Worm (Caenorhabditis elegans): ENCODE results near the gene R13A5.10.

R13A5.10 gene

DNA sequence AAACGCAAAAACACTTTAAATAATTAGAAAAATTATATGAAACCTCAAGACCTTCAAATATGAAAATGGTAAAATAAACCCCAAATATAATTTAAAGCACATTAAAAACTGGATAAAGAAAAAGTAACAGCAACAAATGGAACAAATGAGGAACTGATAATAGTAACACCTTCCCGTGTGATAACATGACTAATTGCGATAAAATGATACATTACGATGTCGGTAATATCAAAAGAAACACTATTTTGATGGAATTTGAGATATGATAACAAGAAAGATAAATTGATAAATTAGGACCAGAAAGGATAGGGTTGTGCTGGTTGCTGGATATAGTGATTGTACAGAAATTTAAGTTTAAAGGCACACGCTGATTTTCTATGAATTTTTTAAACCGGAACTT is 40.7 kb downstream of the R13A5.10 start:
- TF ChIP-seq elt-3 (tag; optimal IDR thresholded peaks at IDR 0.05) (no peak), skn-1 (tag; optimal IDR thresholded peaks at IDR 0.05) (no peak), unc-55 (GFP tag; optimal IDR thresholded peaks at IDR 0.05) (no peak), zag-1 (tag; optimal IDR thresholded peaks at IDR 0.05) (no peak), ama-1 (optimal IDR thresholded peaks at IDR 0.05) (no peak)

DNA sequence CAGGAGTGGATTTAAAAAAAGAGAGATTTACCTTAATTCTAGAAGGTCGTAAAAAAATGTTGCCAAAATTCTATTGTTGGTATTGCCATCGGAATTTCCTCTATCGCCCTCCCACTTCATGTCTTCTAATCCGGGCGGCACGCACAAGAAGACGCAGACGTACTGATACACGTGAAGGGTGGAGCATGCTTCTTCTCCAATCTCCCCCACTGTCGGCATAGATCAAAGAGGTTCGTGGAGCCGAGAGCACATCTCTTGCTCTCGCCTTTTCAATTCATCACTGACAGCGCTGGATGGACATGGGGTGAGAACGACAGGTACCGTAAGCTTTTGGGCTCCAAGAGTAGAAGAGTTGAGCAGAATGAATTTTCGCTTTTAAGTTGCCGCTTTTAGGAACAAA is 46.2 kb downstream of the R13A5.10 start, which contains the start of gene lin-39:
TSS of gene lin-39 (minus strand) at position 74 of the 400 bp plus-strand sequence.
- no peak for TF ChIP-seq nhr-77 (tag; optimal IDR thresholded peaks at IDR 0.05)
- TF ChIP-seq ztf-1 (GFP tag; conservative IDR thresholded peaks at IDR 0.05), result no peak
- TF ChIP-seq nhr-129 (tag; optimal IDR thresholded peaks at IDR 0.05), result peak; percentile 5
- TF ChIP-seq skn-1 (tag; optimal IDR thresholded peaks at IDR 0.05), result no peak
- TF ChIP-seq blmp-1 (tag; optimal IDR thresholded peaks at IDR 0.05; ENCODE audit: insufficient read depth), result no peak
- TF ChIP-seq mdl-1 (tag; optimal IDR thresholded peaks at IDR 0.05), result peak in 1 of 2 experiments; percentile 56
- TF ChIP-seq ceh-16 (tag; optimal IDR thresholded peaks at IDR 0.05), result no peak
- TF ChIP-seq unc-55 (GFP tag; optimal IDR thresholded peaks at IDR 0.05), result peak; percentile 35
- TF ChIP-seq ZK546.5 (tag; optimal IDR thresholded peaks at IDR 0.05), result no peak
- TF ChIP-seq lin-13 (GFP tag; optimal IDR thresholded peaks at IDR 0.05), result no peak
- TF ChIP-seq lsy-2 (tag; optimal IDR thresholded peaks at IDR 0.05), result peak in 1 of 2 experiments; percentile 38
- no peak for TF ChIP-seq elt-3 (tag; optimal IDR thresholded peaks at IDR 0.05)
- TF ChIP-seq alr-1 (tag; optimal IDR thresholded peaks at IDR 0.05), result no peak
- TF ChIP-seq nhr-25 (tag; optimal IDR thresholded peaks at IDR 0.05), result no peak
- no peak for TF ChIP-seq gmeb-1 (tag; optimal IDR thresholded peaks at IDR 0.05)
- TF ChIP-seq mab-5 (tag; optimal IDR thresholded peaks at IDR 0.05), result peak; percentile 36
- no peak for TF ChIP-seq nhr-12 (tag; optimal IDR thresholded peaks at IDR 0.05)

DNA sequence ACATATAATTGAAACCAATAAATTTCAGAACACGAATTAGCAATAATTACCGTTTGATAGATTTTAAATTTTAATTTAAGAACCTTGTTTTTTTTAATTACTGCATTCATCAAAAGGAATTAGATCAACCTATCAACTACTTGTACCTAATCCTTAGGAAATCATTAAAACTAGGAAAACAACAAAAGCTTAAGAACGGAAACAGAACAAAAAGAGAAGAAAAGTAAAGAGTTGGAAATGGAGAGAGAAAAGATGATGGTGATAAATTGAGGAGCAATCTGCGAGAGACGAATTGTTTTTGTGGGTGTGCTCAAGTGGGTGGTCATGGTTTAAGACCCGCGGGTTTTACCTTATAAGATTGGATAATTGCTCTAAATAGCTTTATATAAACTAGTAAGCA is 47.4 kb downstream of the R13A5.10 start:
- no peak for TF ChIP-seq ztf-4 (tag; optimal IDR thresholded peaks at IDR 0.05)
- no peak for TF ChIP-seq ceh-16 (tag; optimal IDR thresholded peaks at IDR 0.05)
- no peak for TF ChIP-seq nhr-77 (tag; optimal IDR thresholded peaks at IDR 0.05)
- TF ChIP-seq C34F6.9 (tag; optimal IDR thresholded peaks at IDR 0.05), result no peak
- peak; percentile 55 for TF ChIP-seq unc-55 (GFP tag; optimal IDR thresholded peaks at IDR 0.05)
- no peak for TF ChIP-seq nhr-11 (tag; optimal IDR thresholded peaks at IDR 0.05)
- no peak for TF ChIP-seq ztf-1 (GFP tag; conservative IDR thresholded peaks at IDR 0.05)
- peak; percentile 54 for TF ChIP-seq mab-5 (tag; optimal IDR thresholded peaks at IDR 0.05)

DNA sequence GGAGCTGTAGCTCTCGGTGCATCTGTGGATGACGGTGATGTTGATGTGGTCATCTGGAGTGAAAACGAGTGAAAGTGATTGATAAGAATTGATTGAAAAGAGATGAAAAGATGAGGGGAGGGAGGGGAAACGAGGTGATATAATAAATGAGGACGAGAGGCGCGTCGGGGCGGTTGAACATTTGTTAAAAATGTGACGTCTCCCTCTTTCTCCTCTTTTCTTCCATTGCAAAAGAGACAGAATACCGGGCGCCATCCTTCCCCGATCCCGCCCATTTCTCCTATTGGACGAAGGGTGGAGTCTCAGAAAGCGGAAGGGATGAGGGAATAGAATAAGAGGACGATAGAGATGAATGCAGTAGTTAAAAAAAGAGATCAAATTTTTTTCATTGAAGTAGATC is 48.1 kb downstream of the R13A5.10 start:
- TF ChIP-seq unc-62 (GFP tag; optimal IDR thresholded peaks at IDR 0.05) (peak; percentile 64), blmp-1 (tag; optimal IDR thresholded peaks at IDR 0.05; ENCODE audit: insufficient read depth) (peak; percentile 81), ztf-11 (tag; optimal IDR thresholded peaks at IDR 0.05) (no peak), nhr-11 (tag; optimal IDR thresholded peaks at IDR 0.05) (no peak), ZK546.5 (tag; optimal IDR thresholded peaks at IDR 0.05) (no peak), Y55F3AM.14 (GFP tag; optimal IDR thresholded peaks at IDR 0.05) (no peak), skn-1 (tag; optimal IDR thresholded peaks at IDR 0.05) (no peak), F13H6.1 (tag; optimal IDR thresholded peaks at IDR 0.05) (peak; percentile 9), nhr-23 (tag; optimal IDR thresholded peaks at IDR 0.05) (no peak), nhr-129 (tag; optimal IDR thresholded peaks at IDR 0.05) (peak; percentile 59), aly-2 (tag; optimal IDR thresholded peaks at IDR 0.05) (no peak), nhr-77 (tag; optimal IDR thresholded peaks at IDR 0.05) (no peak), lsy-2 (tag; optimal IDR thresholded peaks at IDR 0.05) (peak; percentile 46 to 82), lin-11 (tag; optimal IDR thresholded peaks at IDR 0.05) (no peak), zag-1 (tag; optimal IDR thresholded peaks at IDR 0.05) (no peak), lin-39 (tag; optimal IDR thresholded peaks at IDR 0.05) (no peak), nhr-25 (tag; optimal IDR thresholded peaks at IDR 0.05) (peak; percentile 25), sma-3 (GFP tag; optimal IDR thresholded peaks at IDR 0.05) (no peak), nhr-6 (tag; optimal IDR thresholded peaks at IDR 0.05) (no peak), ztf-1 (GFP tag; conservative IDR thresholded peaks at IDR 0.05) (no peak), peb-1 (tag; optimal IDR thresholded peaks at IDR 0.05) (no peak), unc-55 (GFP tag; optimal IDR thresholded peaks at IDR 0.05) (peak; percentile 61), elt-3 (tag; optimal IDR thresholded peaks at IDR 0.05) (no peak), gmeb-1 (tag; optimal IDR thresholded peaks at IDR 0.05) (no peak), ceh-16 (tag; optimal IDR thresholded peaks at IDR 0.05) (peak; percentile 34), lin-13 (GFP tag; optimal IDR thresholded peaks at IDR 0.05) (peak; percentile 63), fos-1 (tag; optimal IDR thresholded peaks at IDR 0.05) (no peak), ztf-4 (tag; optimal IDR thresholded peaks at IDR 0.05) (no peak), ceh-82 (tag; optimal IDR thresholded peaks at IDR 0.05) (no peak), nhr-21 (tag; optimal IDR thresholded peaks at IDR 0.05) (no peak), C34F6.9 (tag; optimal IDR thresholded peaks at IDR 0.05) (peak; percentile 22), dmd-4 (tag; optimal IDR thresholded peaks at IDR 0.05) (no peak), crh-2 (tag; optimal IDR thresholded peaks at IDR 0.05) (peak; percentile 33), mdl-1 (tag; optimal IDR thresholded peaks at IDR 0.05) (peak in 1 of 2 experiments; percentile 4), unc-39 (tag; optimal IDR thresholded peaks at IDR 0.05) (no peak), ama-1 (optimal IDR thresholded peaks at IDR 0.05) (no peak), elt-1 (tag; optimal IDR thresholded peaks at IDR 0.05) (no peak), mab-5 (tag; optimal IDR thresholded peaks at IDR 0.05) (peak; percentile 95), nhr-12 (tag; optimal IDR thresholded peaks at IDR 0.05) (no peak), nhr-237 (tag; optimal IDR thresholded peaks at IDR 0.05) (no peak), sma-9 (GFP tag; optimal IDR thresholded peaks at IDR 0.05) (no peak), sma-9 (tag; optimal IDR thresholded peaks at IDR 0.05) (no peak), alr-1 (tag; optimal IDR thresholded peaks at IDR 0.05) (no peak), egl-27 (tag; optimal IDR thresholded peaks at IDR 0.05) (no peak)
